Fruit fly (Drosophila melanogaster): ENCODE measurements around the gene brat.

DNA sequence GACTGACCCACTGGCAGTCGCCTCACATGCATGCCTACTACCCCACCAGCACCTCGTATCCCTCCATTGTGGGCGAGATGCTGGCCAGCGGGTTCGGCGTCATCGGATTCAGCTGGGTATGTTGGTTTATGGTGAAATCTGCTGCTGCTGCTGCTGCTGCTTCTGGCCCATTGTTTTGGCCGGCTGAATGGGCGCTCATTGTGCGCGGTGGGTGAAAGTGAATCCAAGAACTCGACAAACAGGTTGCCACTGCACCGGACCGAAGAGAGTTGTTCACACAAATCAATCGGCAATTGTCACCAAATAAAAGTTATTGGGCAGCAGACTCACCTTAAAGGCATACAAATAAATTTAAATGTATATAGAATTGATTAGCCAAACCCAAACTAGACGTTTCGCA, 21.4 kb upstream of the brat start:
- TF ChIP-seq CG15710 (tag; optimal IDR thresholded peaks at IDR 0.05) (no peak), CG32121 (GFP tag; IDR thresholded peaks at IDR 0.05) (no peak), rn (GFP tag; IDR thresholded peaks at IDR 0.05) (no peak), gl (tag; optimal IDR thresholded peaks at IDR 0.05) (no peak), fd96Ca (GFP tag; IDR thresholded peaks at IDR 0.05) (no peak), Pif1A (GFP tag; optimal IDR thresholded peaks at IDR 0.05) (no peak), CG9948 (tag; optimal IDR thresholded peaks at IDR 0.05) (no peak), CG14655 (GFP tag; optimal IDR thresholded peaks at IDR 0.05) (no peak), CG34367 (tag; optimal IDR thresholded peaks at IDR 0.05) (no peak), CG17806 (tag; optimal IDR thresholded peaks at IDR 0.05) (no peak), EcR (GFP tag; optimal IDR thresholded peaks at IDR 0.05) (no peak), CG13204 (GFP tag; optimal IDR thresholded peaks at IDR 0.05) (no peak), CG8159 (tag; optimal IDR thresholded peaks at IDR 0.05) (no peak), Ets98B (GFP tag; IDR thresholded peaks at IDR 0.05) (no peak)

Measured in whole organism, pupa.